Worm (Caenorhabditis elegans) whole organism, early embryonic: ENCODE measurements around the gene T22C8.4.

Source experiments
- aly-1 ChIP-seq: sonication (generic microtip); optimal IDR thresholded peaks from 2 replicates; lab custom pipeline; 2016; ENCODE audit warnings: missing genetic modification characterization, missing compliant biosample characterization
- ama-1 ChIP-seq: fragments of 150-350 bp; optimal IDR thresholded peaks from 2 replicates; lab custom pipeline; 2014
- sea-1 ChIP-seq: fragments of 200-800 bp; sonication (Bioruptor generic); conservative IDR thresholded peaks from 2 replicates; pipeline ENCODE4 v1.3.6; 2022; ENCODE audit warnings: missing genetic modification characterization, missing compliant biosample characterization

ce11 chrII:8631766-8632165 is 8.5 kb upstream of the T22C8.4 start:
- no peak for TF ChIP-seq aly-1
- no peak for TF ChIP-seq ama-1
- TF ChIP-seq sea-1 (GFP tag; lab: Robert Waterston, UW), result no peak
